Fruit fly (Drosophila melanogaster): ENCODE results near the gene CG17746.

The CG17746 gene

DNA sequence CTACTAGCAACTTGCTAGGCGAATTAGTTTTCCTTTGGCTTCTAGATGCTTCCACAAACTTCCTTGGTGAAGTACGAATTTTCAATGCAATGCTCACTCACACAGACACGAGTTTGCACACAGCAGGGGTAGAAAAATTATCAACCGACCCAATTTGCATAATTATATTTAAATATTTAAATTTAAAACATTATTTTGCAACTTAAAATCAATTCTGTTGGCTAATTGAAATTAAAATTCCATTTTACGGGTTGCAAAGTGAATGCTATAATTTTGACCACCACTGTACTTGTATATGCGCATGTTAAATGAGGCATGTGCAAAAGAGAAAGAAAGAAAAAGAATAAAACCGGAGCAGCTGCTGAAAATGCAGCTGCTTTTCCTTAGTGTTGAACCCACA lies 45.3 kb downstream of the CG17746 start (continued):
- peak; percentile 78 for TF ChIP-seq CG9215 (GFP tag; IDR thresholded peaks at IDR 0.05)
- peak; percentile 95 for TF ChIP-seq PHDP (tag; optimal IDR thresholded peaks at IDR 0.05)
- TF ChIP-seq gem (tag; optimal IDR thresholded peaks at IDR 0.05), result peak; percentile 96
- no peak for TF ChIP-seq CG7963 (GFP tag; IDR thresholded peaks at IDR 0.05; ENCODE audit: partially characterized antibody)
- no peak for TF ChIP-seq Kr (GFP tag; optimal IDR thresholded peaks at IDR 0.05)
- no peak for TF ChIP-seq zen2 (GFP tag; IDR thresholded peaks at IDR 0.05; ENCODE audit: partially characterized antibody)
- peak; percentile 63 for TF ChIP-seq CG3065 (GFP tag; optimal IDR thresholded peaks at IDR 0.05)
- TF ChIP-seq Nf-YA (GFP tag; IDR thresholded peaks at IDR 0.05), result peak; percentile 88
- no peak for TF ChIP-seq CG2129 (GFP tag; IDR thresholded peaks at IDR 0.05; ENCODE audit: partially characterized antibody)
- TF ChIP-seq Six4 (GFP tag; optimal IDR thresholded peaks at IDR 0.05), result peak; percentile 91
- TF ChIP-seq peb (GFP tag; IDR thresholded peaks at IDR 0.05), result peak; percentile 90
- peak; percentile 94 for TF ChIP-seq CG10366 (GFP tag; IDR thresholded peaks at IDR 0.05)
- TF ChIP-seq org-1 (GFP tag; optimal IDR thresholded peaks at IDR 0.05), result peak; percentile 87
- peak; percentile 81 for TF ChIP-seq CG9932 (GFP tag; IDR thresholded peaks at IDR 0.05)
- peak; percentile 72 for TF ChIP-seq CG1647 (GFP tag; optimal IDR thresholded peaks at IDR 0.05)
- peak; percentile 96 for TF ChIP-seq CG31441 (GFP tag; IDR thresholded peaks at IDR 0.05)
- TF ChIP-seq NK7.1 (GFP tag; optimal IDR thresholded peaks at IDR 0.05), result peak; percentile 46
- TF ChIP-seq z (GFP tag; IDR thresholded peaks at IDR 0.05), result 0 out of 3 replicates have a peak, but pooled peaks have one; percentile 32
- peak; percentile 86 for TF ChIP-seq Max (GFP tag; optimal IDR thresholded peaks at IDR 0.05)
- TF ChIP-seq gsb-n (tag; optimal IDR thresholded peaks at IDR 0.05), result peak; percentile 93
- TF ChIP-seq dan (GFP tag; IDR thresholded peaks at IDR 0.05), result peak; percentile 75
- 0 out of 3 replicates have a peak, but pooled peaks have one; percentile 12 for TF ChIP-seq knrl (GFP tag; IDR thresholded peaks at IDR 0.05; ENCODE audit: partially characterized antibody)
- TF ChIP-seq ftz-f1 (GFP tag; optimal IDR thresholded peaks at IDR 0.05), result no peak
- TF ChIP-seq CG2116 (GFP tag; optimal IDR thresholded peaks at IDR 0.05), result peak; percentile 66
- TF ChIP-seq vfl (GFP tag; optimal IDR thresholded peaks at IDR 0.05), result peak; percentile 41
- peak; percentile 94 for TF ChIP-seq CG32532 (GFP tag; IDR thresholded peaks at IDR 0.05)
- peak; percentile 85 for TF ChIP-seq danr (GFP tag; IDR thresholded peaks at IDR 0.05)
- peak; percentile 79 for TF ChIP-seq bab2 (GFP tag; optimal IDR thresholded peaks at IDR 0.05)
- peak; percentile 92 for TF ChIP-seq CG13296 (GFP tag; optimal IDR thresholded peaks at IDR 0.05)
- peak; percentile 84; the same call in 1 of the 2 replicates for TF ChIP-seq CG16779 (GFP tag; IDR thresholded peaks at IDR 0.05)
- peak; percentile 79 for TF ChIP-seq ssp (GFP tag; IDR thresholded peaks at IDR 0.05)
- TF ChIP-seq Vsx1 (GFP tag; optimal IDR thresholded peaks at IDR 0.05), result peak; percentile 86
- peak; percentile 75 for TF ChIP-seq CG8290 (GFP tag; optimal IDR thresholded peaks at IDR 0.05)
- peak in 1 of 2 experiments; percentile 82 for TF ChIP-seq CG8290 (tag; optimal IDR thresholded peaks at IDR 0.05)
- peak; percentile 88 for TF ChIP-seq CG15514 (GFP tag; optimal IDR thresholded peaks at IDR 0.05)
- TF ChIP-seq CG34224 (GFP tag; IDR thresholded peaks at IDR 0.05; ENCODE audit: partially characterized antibody), result no peak
- peak; percentile 76 for TF ChIP-seq CG10321 (GFP tag; IDR thresholded peaks at IDR 0.05)
- no peak for TF ChIP-seq ato (GFP tag; IDR thresholded peaks at IDR 0.05; ENCODE audit: partially characterized antibody)
- TF ChIP-seq Asciz (GFP tag; optimal IDR thresholded peaks at IDR 0.05), result peak; percentile 94
- peak; percentile 83 for TF ChIP-seq klu (GFP tag; IDR thresholded peaks at IDR 0.05)
- peak; percentile 53 for TF ChIP-seq bigmax (GFP tag; optimal IDR thresholded peaks at IDR 0.05)
- TF ChIP-seq grn (GFP tag; optimal IDR thresholded peaks at IDR 0.05), result peak; percentile 20
- no peak for TF ChIP-seq inv (GFP tag; IDR thresholded peaks at IDR 0.05; ENCODE audit: partially characterized antibody)
- peak; percentile 92 for TF ChIP-seq sim (GFP tag; IDR thresholded peaks at IDR 0.05)
- TF ChIP-seq CG32772 (GFP tag; IDR thresholded peaks at IDR 0.05), result peak; percentile 93
- peak; percentile 85 for TF ChIP-seq CG18764 (GFP tag; optimal IDR thresholded peaks at IDR 0.05)
- TF ChIP-seq HLH4C (GFP tag; IDR thresholded peaks at IDR 0.05; ENCODE audit: partially characterized antibody), result no peak
- TF ChIP-seq CG7928 (GFP tag; optimal IDR thresholded peaks at IDR 0.05), result peak; percentile 50
- TF ChIP-seq Opbp (GFP tag; IDR thresholded peaks at IDR 0.05; ENCODE audit: partially characterized antibody), result no peak
- TF ChIP-seq hth (optimal IDR thresholded peaks at IDR 0.05), result no peak
- TF ChIP-seq cwo (GFP tag; optimal IDR thresholded peaks at IDR 0.05), result peak; percentile 89

Measured in whole organism, embryonic.